Worm (Caenorhabditis elegans) whole organism, young adult: Measurements from ENCODE around the gene cmtr-2.
"Not testable (repeated sequence)": the region's sequence is repeated elsewhere in the genome, so short reads cannot be mapped to it uniquely, and the experiment has no call there.

Experiments used
- B0019.2 ChIP-seq: fragments of 200-800 bp; sonication (Bioruptor generic); conservative IDR thresholded peaks from 2 replicates; pipeline ENCODE4 v1.3.6; 2022; ENCODE audit warnings: missing genetic modification reagents, missing genetic modification characterization, missing compliant biosample characterization
- B0261.1 ChIP-seq: sonication (generic microtip); optimal IDR thresholded peaks from 2 replicates; lab custom pipeline; 2016; ENCODE audit warnings: mild to moderate bottlenecking, missing genetic modification characterization, moderate library complexity, missing compliant biosample characterization
- C17E4.6 ChIP-seq: fragments of 200-800 bp; sonication (Bioruptor generic); IDR thresholded peaks from 2 replicates; pipeline ENCODE4 v1.3.6; 2022; ENCODE audit warnings: missing genetic modification reagents, missing genetic modification characterization, missing compliant biosample characterization
- D2030.7 ChIP-seq: fragments of 200-800 bp; sonication (Bioruptor generic); IDR thresholded peaks from 2 replicates; pipeline ENCODE4 v1.3.6; 2022; ENCODE audit warnings: missing genetic modification reagents, missing genetic modification characterization, missing compliant biosample characterization
- F39B2.1 ChIP-seq: fragments of 200-800 bp; sonication (Bioruptor generic); IDR thresholded peaks from 2 replicates; pipeline ENCODE4 v1.3.6; 2022; ENCODE audit warnings: missing genetic modification reagents, missing genetic modification characterization, missing compliant biosample characterization
- F52B5.7 ChIP-seq: sonication (generic microtip); optimal IDR thresholded peaks from 2 replicates; lab custom pipeline; 2016; ENCODE audit warnings: mild to moderate bottlenecking, missing genetic modification characterization, missing compliant biosample characterization
- K11D2.4 ChIP-seq: fragments of 200-800 bp; sonication (Bioruptor generic); IDR thresholded peaks from 2 replicates; pipeline ENCODE4 v1.3.6; 2022; ENCODE audit warnings: missing genetic modification reagents, missing genetic modification characterization, missing compliant biosample characterization
- K12H6.12 ChIP-seq: fragments of 200-800 bp; sonication (Bioruptor generic); optimal IDR thresholded peaks from 2 replicates; lab custom pipeline; 2018; ENCODE audit warnings: mild to moderate bottlenecking, missing genetic modification characterization, missing compliant biosample characterization
- T26A5.8 ChIP-seq: sonication (generic microtip); optimal IDR thresholded peaks from 2 replicates; lab custom pipeline; 2016; ENCODE audit warnings: missing genetic modification characterization, missing compliant biosample characterization
- Y53G8AR.9 ChIP-seq: fragments of 200-800 bp; sonication (Bioruptor generic); conservative IDR thresholded peaks from 2 replicates; pipeline ENCODE4 v1.3.6; 2022; ENCODE audit warnings: missing genetic modification reagents, missing genetic modification characterization, missing compliant biosample characterization
- Y56A3A.18 ChIP-seq: fragments of 200-800 bp; sonication (Bioruptor generic); IDR thresholded peaks from 2 replicates; pipeline ENCODE4 v1.3.6; 2022; ENCODE audit warnings: missing genetic modification reagents, missing genetic modification characterization, missing compliant biosample characterization
- akir-1 ChIP-seq: fragments of 200-800 bp; sonication (Bioruptor generic); optimal IDR thresholded peaks from 2 replicates; lab custom pipeline; 2018; ENCODE audit warnings: mild to moderate bottlenecking, missing genetic modification characterization, moderate library complexity, missing compliant biosample characterization
- aptf-3 ChIP-seq: fragments of 200-800 bp; sonication (Bioruptor generic); IDR thresholded peaks from 2 replicates; pipeline ENCODE4 v1.3.6; 2022; ENCODE audit warnings: missing genetic modification characterization, missing compliant biosample characterization
- athp-1 ChIP-seq: sonication (generic microtip); optimal IDR thresholded peaks from 2 replicates; lab custom pipeline; 2017; ENCODE audit warnings: mild to moderate bottlenecking, missing genetic modification characterization, missing compliant biosample characterization
- attf-3 ChIP-seq: fragments of 200-800 bp; sonication (Bioruptor generic); conservative IDR thresholded peaks from 2 replicates; pipeline ENCODE4 v1.3.6; 2022; ENCODE audit warnings: missing genetic modification reagents, missing genetic modification characterization, missing compliant biosample characterization
- cebp-2 ChIP-seq: fragments of 200-800 bp; sonication (Bioruptor generic); IDR thresholded peaks from 2 replicates; pipeline ENCODE4 v1.3.6; 2022; ENCODE audit warnings: missing genetic modification characterization, missing compliant biosample characterization
- ceh-100 ChIP-seq: fragments of 200-800 bp; sonication (Bioruptor generic); IDR thresholded peaks from 2 replicates; pipeline ENCODE4 v1.3.6; 2022; ENCODE audit warnings: missing genetic modification reagents, missing genetic modification characterization, missing compliant biosample characterization
- ceh-58 ChIP-seq: fragments of 200-800 bp; sonication (Bioruptor generic); IDR thresholded peaks from 2 replicates; pipeline ENCODE4 v1.3.6; 2022; ENCODE audit warnings: missing genetic modification characterization, missing compliant biosample characterization
- die-1 ChIP-seq: sonication (generic microtip); optimal IDR thresholded peaks from 2 replicates; lab custom pipeline; 2016; ENCODE audit warnings: missing genotype, mild to moderate bottlenecking, missing genetic modification characterization, missing compliant biosample characterization
- efl-1 ChIP-seq: fragments of 150-350 bp; optimal IDR thresholded peaks from 2 replicates; lab custom pipeline; 2014; ENCODE audit warnings: missing biosample characterization, missing genetic modification reagents, missing genetic modification characterization
- egl-44 ChIP-seq: fragments of 200-800 bp; sonication (Bioruptor generic); IDR thresholded peaks from 2 replicates; pipeline ENCODE4 v1.3.6; 2022; ENCODE audit warnings: missing genetic modification reagents, missing genetic modification characterization, missing compliant biosample characterization
- egrh-3 ChIP-seq: fragments of 200-800 bp; sonication (Bioruptor generic); IDR thresholded peaks from 2 replicates; pipeline ENCODE4 v1.3.6; 2022; ENCODE audit warnings: missing genetic modification reagents, missing genetic modification characterization, missing compliant biosample characterization
- ekl-4 ChIP-seq: fragments of 200-800 bp; sonication (Bioruptor generic); IDR thresholded peaks from 2 replicates; pipeline ENCODE4 v1.3.6; 2022; ENCODE audit warnings: missing genetic modification reagents, missing genetic modification characterization, missing compliant biosample characterization
- hlh-26 ChIP-seq: fragments of 200-800 bp; sonication (Bioruptor generic); conservative IDR thresholded peaks from 2 replicates; pipeline ENCODE4 v1.3.6; 2022; ENCODE audit warnings: missing genetic modification reagents, missing genetic modification characterization, missing compliant biosample characterization
- hmg-1.2 ChIP-seq: fragments of 200-800 bp; sonication (Bioruptor generic); IDR thresholded peaks from 2 replicates; pipeline ENCODE4 v1.3.6; 2022; ENCODE audit warnings: missing genetic modification reagents, missing genetic modification characterization, missing compliant biosample characterization
- lin-54 ChIP-seq: fragments of 200-800 bp; sonication (Bioruptor generic); optimal IDR thresholded peaks from 2 replicates; lab custom pipeline; 2018; ENCODE audit warnings: mild to moderate bottlenecking, missing genetic modification characterization, missing compliant biosample characterization
- madf-10 ChIP-seq: sonication (generic microtip); optimal IDR thresholded peaks from 2 replicates; lab custom pipeline; 2016; ENCODE audit warnings: mild to moderate bottlenecking, missing genetic modification characterization, missing compliant biosample characterization
- madf-3 ChIP-seq: fragments of 200-800 bp; sonication (Bioruptor generic); IDR thresholded peaks from 2 replicates; pipeline ENCODE4 v1.3.6; 2022; ENCODE audit warnings: missing genetic modification reagents, missing genetic modification characterization, missing compliant biosample characterization
- madf-6 ChIP-seq: fragments of 200-800 bp; sonication (Bioruptor generic); IDR thresholded peaks from 2 replicates; pipeline ENCODE4 v1.3.6; 2022; ENCODE audit warnings: missing genetic modification reagents, missing genetic modification characterization, missing compliant biosample characterization
- mcd-1 ChIP-seq: fragments of 200-800 bp; sonication (Bioruptor generic); IDR thresholded peaks from 2 replicates; pipeline ENCODE4 v1.3.6; 2022; ENCODE audit warnings: missing genetic modification reagents, missing genetic modification characterization, missing compliant biosample characterization
- pbrm-1 ChIP-seq: fragments of 200-800 bp; sonication (Bioruptor generic); IDR thresholded peaks from 2 replicates; pipeline ENCODE4 v1.3.6; 2022; ENCODE audit warnings: missing genetic modification reagents, missing genetic modification characterization, missing compliant biosample characterization
- repo-1 ChIP-seq: sonication (generic microtip); optimal IDR thresholded peaks from 2 replicates; lab custom pipeline; 2017; ENCODE audit warnings: mild to moderate bottlenecking, missing genetic modification characterization, missing compliant biosample characterization
- rpc-1 ChIP-seq, 2 experiments: fragments of 150-350 bp in 1 of 2; sonication (generic microtip) in 1 of 2; optimal IDR thresholded peaks; 2 replicates each; lab custom pipeline; 2014 to 2018; ENCODE audit warnings: missing biosample characterization in 1 of 2, missing genetic modification characterization in 1 of 2, missing genetic modification reagents in 1 of 2, missing genotype in 1 of 2
- snpc-1.3 ChIP-seq: sonication (generic microtip); optimal IDR thresholded peaks from 2 replicates; lab custom pipeline; 2017; ENCODE audit warnings: missing genetic modification characterization, mild to moderate bottlenecking, missing compliant biosample characterization, antibody characterized with exemption, moderate library complexity, missing genotype, missing genetic modification reagents; ENCODE audit not compliant: insufficient read depth
- snpc-3.4 ChIP-seq: sonication (generic microtip); optimal IDR thresholded peaks from 2 replicates; lab custom pipeline; 2017; ENCODE audit warnings: missing genetic modification characterization, mild to moderate bottlenecking, missing compliant biosample characterization, antibody characterized with exemption, moderate library complexity, missing genotype, missing genetic modification reagents
- sptf-2 ChIP-seq: fragments of 200-800 bp; sonication (Bioruptor generic); optimal IDR thresholded peaks from 2 replicates; lab custom pipeline; 2018; ENCODE audit warnings: mild to moderate bottlenecking, missing genetic modification characterization, missing compliant biosample characterization
- tbp1 ChIP-seq: fragments of 200-800 bp; sonication (Bioruptor generic); optimal IDR thresholded peaks from 2 replicates; lab custom pipeline; 2018; ENCODE audit warnings: mild to moderate bottlenecking, missing genetic modification characterization, missing compliant biosample characterization
- zfh-2 ChIP-seq: fragments of 200-800 bp; sonication (Bioruptor generic); conservative IDR thresholded peaks from 2 replicates; pipeline ENCODE4 v1.3.6; 2022; ENCODE audit warnings: missing genetic modification reagents, missing genetic modification characterization, missing compliant biosample characterization
- ztf-25 ChIP-seq: fragments of 200-800 bp; sonication (Bioruptor generic); IDR thresholded peaks from 2 replicates; pipeline ENCODE4 v1.3.6; 2022; ENCODE audit warnings: missing genetic modification reagents, missing genetic modification characterization, missing compliant biosample characterization
- ztf-28 ChIP-seq: fragments of 200-800 bp; sonication (Bioruptor generic); IDR thresholded peaks from 2 replicates; pipeline ENCODE4 v1.3.6; 2022; ENCODE audit warnings: missing genetic modification reagents, missing genetic modification characterization, missing compliant biosample characterization

cmtr-2 gene

DNA sequence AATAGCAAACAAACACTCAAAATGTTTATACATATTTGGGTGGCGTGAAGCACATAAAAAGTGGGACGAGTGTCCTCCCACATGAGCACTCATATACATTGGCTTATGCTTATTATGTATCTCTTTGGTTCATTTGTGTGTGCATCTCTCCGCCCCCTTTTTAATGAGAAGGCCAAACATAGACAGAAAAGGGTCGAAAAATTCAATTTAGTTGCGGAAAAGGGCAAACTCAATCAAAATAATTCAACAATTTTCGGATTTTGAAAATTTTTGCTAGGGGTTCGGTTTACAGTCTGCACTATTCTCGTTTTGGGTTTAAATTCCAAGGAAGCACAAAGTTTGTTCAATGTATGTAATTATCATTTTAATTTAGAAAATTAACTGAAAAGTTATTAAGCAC, 32.4 kb downstream of the cmtr-2 start:
- TF ChIP-seq efl-1 (GFP tag; lab: Kevin White, UChicago) (no peak), athp-1 (tag; lab: Kevin White, UChicago) (no peak), egrh-3 (GFP tag; lab: Robert Waterston, UW) (no peak), cebp-2 (no peak), lin-54 (no peak), T26A5.8 (tag; lab: Kevin White, UChicago) (no peak), madf-3 (GFP tag; lab: Robert Waterston, UW) (no peak), Y53G8AR.9 (GFP tag; lab: Robert Waterston, UW) (no peak), Y56A3A.18 (GFP tag; lab: Robert Waterston, UW) (no peak)

- TF ChIP-seq madf-6 (GFP tag; lab: Robert Waterston, UW): no peak
- no peak for TF ChIP-seq madf-10 (tag; lab: Kevin White, UChicago)
- no peak for TF ChIP-seq C17E4.6 (GFP tag; lab: Robert Waterston, UW)
- no peak for TF ChIP-seq Y56A3A.18 (GFP tag; lab: Robert Waterston, UW)
- no peak for TF ChIP-seq snpc-3.4 (tag; lab: Kevin White, UChicago)
- no peak for TF ChIP-seq egrh-3 (GFP tag; lab: Robert Waterston, UW)
- TF ChIP-seq akir-1 (GFP tag; lab: Kevin White, UChicago): no peak
- TF ChIP-seq zfh-2 (GFP tag; lab: Robert Waterston, UW): no peak
- TF ChIP-seq ztf-25: no peak
- TF ChIP-seq pbrm-1 (GFP tag; lab: Robert Waterston, UW): no peak
These were observed 36.8 kb downstream of the cmtr-2 start, which contains the start of gene pdfr-1 for ce11 chrIII:6651983-6652382. TSS of gene pdfr-1 (minus strand) at chrIII:6652083.

- TF ChIP-seq repo-1 (no peak), pbrm-1 (GFP tag; lab: Robert Waterston, UW) (no peak), hlh-26 (GFP tag; lab: Robert Waterston, UW) (no peak), F52B5.7 (tag; lab: Kevin White, UChicago) (no peak), sptf-2 (GFP tag; lab: Kevin White, UChicago) (no peak), D2030.7 (GFP tag; lab: Robert Waterston, UW) (no peak), die-1 (tag; lab: Kevin White, UChicago) (no peak), ekl-4 (no peak), snpc-1.3 (tag; lab: Kevin White, UChicago) (no peak), madf-3 (GFP tag; lab: Robert Waterston, UW) (no peak), Y56A3A.18 (GFP tag; lab: Robert Waterston, UW) (no peak), B0019.2 (GFP tag; lab: Robert Waterston, UW) (no peak)
These were observed 38.7 kb downstream of the cmtr-2 start for ce11 chrIII:6653932-6654331.

ce11 chrIII:6655830-6656229, 40.6 kb downstream of the cmtr-2 start:
- TF ChIP-seq K12H6.12 (tag; lab: Kevin White, UChicago) (peak; percentile 35), F39B2.1 (GFP tag; lab: Robert Waterston, UW) (no peak)
- TF ChIP-seq, all 124 proteins: peak for 1

- TF ChIP-seq hmg-1.2 (peak; percentile 80), B0261.1 (tag; lab: Kevin White, UChicago) (peak; percentile 66), rpc-1 (tag; optimal IDR thresholded peaks at IDR 0.05; lab: Kevin White, UChicago) (peak; percentile 60), attf-3 (peak; percentile 59), egrh-3 (GFP tag; lab: Robert Waterston, UW) (peak; percentile 35; the same call in 1 of the 2 replicates), cebp-2 (0 out of 2 replicates have a peak, but pooled peaks have one; percentile 67), mcd-1 (GFP tag; lab: Robert Waterston, UW) (peak; percentile 47), ztf-25 (0 out of 2 replicates have a peak, but pooled peaks have one; percentile 70), D2030.7 (GFP tag; lab: Robert Waterston, UW) (peak; percentile 21; the same call in 1 of the 2 replicates), Y56A3A.18 (GFP tag; lab: Robert Waterston, UW) (peak; percentile 81; the same call in 1 of the 2 replicates), ztf-28 (GFP tag; lab: Robert Waterston, UW) (0 out of 2 replicates have a peak, but pooled peaks have one; percentile 58), aptf-3 (GFP tag; lab: Robert Waterston, UW) (0 out of 2 replicates have a peak, but pooled peaks have one; percentile 81), ceh-58 (0 out of 2 replicates have a peak, but pooled peaks have one; percentile 66), Y53G8AR.9 (GFP tag; lab: Robert Waterston, UW) (peak; percentile 59; the same call in 1 of the 2 replicates), ceh-100 (GFP tag; lab: Robert Waterston, UW) (peak; percentile 53; the same call in 1 of the 2 replicates), egl-44 (peak; percentile 82; the same call in 1 of the 2 replicates), K11D2.4 (0 out of 2 replicates have a peak, but pooled peaks have one; percentile 29), tbp1 (GFP tag; lab: Kevin White, UChicago) (peak; percentile 85)
- not testable (repeated sequence) for TF ChIP-seq rpc-1 (optimal IDR thresholded peaks at IDR 0.05; lab: Kevin White, UChicago)
These were observed 46.4 kb downstream of the cmtr-2 start for ce11 chrIII:6661660-6662059.
